Fruit fly (Drosophila melanogaster) whole organism, pupa: Measurements from ENCODE around the gene CG3626.
"Not testable (repeated sequence)": the region's sequence is repeated elsewhere in the genome, so short reads cannot be mapped to it uniquely, and the experiment has no call there.

Experiments used
- CG10348 ChIP-seq: fragments of 200-800 bp; sonication (Bioruptor generic); IDR thresholded peaks from 2 replicates; pipeline ENCODE4 v1.3.6; 2022; ENCODE audit warnings: missing biosample characterization, missing genetic modification characterization
- CG12605 ChIP-seq: fragments of 200-800 bp; sonication (Bioruptor generic); IDR thresholded peaks from 2 replicates; pipeline ENCODE4 v1.3.6; 2022; ENCODE audit warnings: missing biosample characterization, missing genetic modification characterization
- CG13204 ChIP-seq: fragments of 200-800 bp; sonication (Bioruptor generic); optimal IDR thresholded peaks from 2 replicates; lab custom pipeline; 2018; ENCODE audit warnings: missing biosample characterization, mild to moderate bottlenecking, missing genetic modification characterization, moderate library complexity
- CG14655 ChIP-seq: fragments of 200-800 bp; sonication (Bioruptor generic); optimal IDR thresholded peaks from 3 replicates; lab custom pipeline; 2017; ENCODE audit warnings: mild to moderate bottlenecking, missing biosample characterization, missing genetic modification reagents, missing genetic modification characterization
- CG15710 ChIP-seq: fragments of 200-800 bp; sonication (Bioruptor generic); optimal IDR thresholded peaks from 2 replicates; lab custom pipeline; 2018; ENCODE audit warnings: missing biosample characterization, mild to moderate bottlenecking, missing genetic modification characterization, moderate library complexity
- CG17806 ChIP-seq: fragments of 200-800 bp; sonication (Bioruptor generic); optimal IDR thresholded peaks from 2 replicates; lab custom pipeline; 2018; ENCODE audit warnings: missing biosample characterization, mild to moderate bottlenecking, missing genetic modification characterization, moderate library complexity
- CG32121 ChIP-seq: fragments of 200-800 bp; sonication (Bioruptor generic); IDR thresholded peaks from 2 replicates; pipeline ENCODE4 v1.3.6; 2022; ENCODE audit warnings: missing biosample characterization, missing genetic modification characterization
- CG34367 ChIP-seq: fragments of 200-800 bp; sonication (Bioruptor generic); optimal IDR thresholded peaks from 2 replicates; lab custom pipeline; 2018; ENCODE audit warnings: missing biosample characterization, mild to moderate bottlenecking, missing genetic modification characterization
- CG4496 ChIP-seq: fragments of 200-800 bp; sonication (Bioruptor generic); IDR thresholded peaks from 3 replicates; pipeline ENCODE4 v1.3.6; 2022; ENCODE audit warnings: missing biosample characterization, missing genetic modification characterization
- CG8159 ChIP-seq: fragments of 200-800 bp; sonication (Bioruptor generic); optimal IDR thresholded peaks from 3 replicates; lab custom pipeline; 2018; ENCODE audit warnings: missing biosample characterization, mild to moderate bottlenecking, missing genetic modification characterization, moderate library complexity
- CG8301 ChIP-seq: fragments of 200-800 bp; sonication (Bioruptor generic); optimal IDR thresholded peaks from 2 replicates; lab custom pipeline; 2018; ENCODE audit warnings: missing biosample characterization, mild to moderate bottlenecking, missing genetic modification characterization
- CG9948 ChIP-seq: fragments of 200-800 bp; sonication (Bioruptor generic); optimal IDR thresholded peaks from 2 replicates; lab custom pipeline; 2018; ENCODE audit warnings: missing biosample characterization, mild to moderate bottlenecking, missing genetic modification characterization, moderate library complexity
- D1 ChIP-seq: fragments of 200-800 bp; sonication (Bioruptor generic); optimal IDR thresholded peaks from 2 replicates; lab custom pipeline; 2018; ENCODE audit warnings: missing biosample characterization, mild to moderate bottlenecking, missing genetic modification characterization, moderate library complexity
- EcR ChIP-seq: fragments of 200-800 bp; sonication (Bioruptor generic); optimal IDR thresholded peaks from 3 replicates; lab custom pipeline; 2019; ENCODE audit warnings: missing biosample characterization, missing genetic modification characterization, mild to moderate bottlenecking, moderate library complexity, missing genetic modification reagents
- Ets98B ChIP-seq: fragments of 200-800 bp; sonication (Bioruptor generic); IDR thresholded peaks from 2 replicates; pipeline ENCODE4 v1.3.6; 2022; ENCODE audit warnings: missing biosample characterization, missing genetic modification characterization
- Pif1A ChIP-seq: fragments of 200-800 bp; sonication (Bioruptor generic); optimal IDR thresholded peaks from 3 replicates; lab custom pipeline; 2016; ENCODE audit warnings: missing biosample characterization, missing genetic modification characterization
- Pif1B ChIP-seq: fragments of 200-800 bp; sonication (Bioruptor generic); optimal IDR thresholded peaks from 3 replicates; lab custom pipeline; 2016; ENCODE audit warnings: missing biosample characterization, missing genetic modification characterization
- Snoo ChIP-seq: fragments of 200-800 bp; sonication (Bioruptor generic); optimal IDR thresholded peaks from 3 replicates; lab custom pipeline; 2017; ENCODE audit warnings: missing biosample characterization, mild to moderate bottlenecking, missing genetic modification characterization, inconsistent platforms
- fd96Ca ChIP-seq: fragments of 200-800 bp; sonication (Bioruptor generic); IDR thresholded peaks from 3 replicates; pipeline ENCODE4 v1.3.6; 2022; ENCODE audit warnings: missing biosample characterization, missing genetic modification characterization
- gl ChIP-seq: fragments of 200-800 bp; sonication (Bioruptor generic); optimal IDR thresholded peaks from 2 replicates; lab custom pipeline; 2018; ENCODE audit warnings: missing biosample characterization, mild to moderate bottlenecking, missing genetic modification characterization
- rn ChIP-seq: fragments of 200-800 bp; sonication (Bioruptor generic); IDR thresholded peaks from 2 replicates; pipeline ENCODE4 v1.3.6; 2022; ENCODE audit warnings: missing biosample characterization, missing genetic modification characterization

The CG3626 gene

DNA sequence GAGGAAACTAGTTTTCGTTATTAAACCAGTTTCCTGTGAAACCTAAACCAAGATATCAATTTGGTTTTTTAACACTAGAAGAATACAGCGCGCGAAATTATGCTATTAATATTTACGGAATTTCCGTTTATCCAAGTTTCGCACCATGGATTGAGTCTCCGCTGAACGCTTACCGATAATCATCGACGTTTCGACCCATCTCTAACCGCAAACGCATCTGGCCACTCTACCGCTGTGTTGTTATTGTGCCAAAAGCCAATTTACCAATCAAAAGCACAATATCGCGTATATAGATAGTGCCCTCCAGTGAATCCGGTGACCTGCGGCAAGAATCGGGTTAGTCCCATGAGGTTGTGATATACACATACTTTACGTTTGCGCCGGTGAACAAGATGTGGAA, at the start of gene CG3626:
Gene CG3626, plus strand, starts transcription at position 222 of the 400 bp plus-strand sequence.
- no peak for TF ChIP-seq Ets98B (GFP tag; lab: Robert Waterston, UW)
- TF ChIP-seq CG12605 (GFP tag; lab: Robert Waterston, UW): no peak
- no peak for TF ChIP-seq Snoo (tag; lab: Kevin White, UChicago)
- no peak for TF ChIP-seq EcR (GFP tag; lab: Kevin White, UChicago)
- no peak for TF ChIP-seq CG32121 (GFP tag; lab: Robert Waterston, UW)
- no peak for TF ChIP-seq Pif1A (GFP tag; lab: Kevin White, UChicago)
- TF ChIP-seq fd96Ca (GFP tag; lab: Robert Waterston, UW): no peak
- no peak for TF ChIP-seq gl (tag; lab: Kevin White, UChicago)
- no peak for TF ChIP-seq CG17806 (tag; lab: Kevin White, UChicago)
- TF ChIP-seq CG4496 (GFP tag; lab: Robert Waterston, UW): no peak; the same call in 2 of the 3 replicates
- TF ChIP-seq CG8159 (tag; lab: Kevin White, UChicago): no peak
- no peak for TF ChIP-seq CG10348 (GFP tag; lab: Robert Waterston, UW)
- TF ChIP-seq D1 (tag; lab: Kevin White, UChicago): no peak
- no peak for TF ChIP-seq CG13204 (GFP tag; lab: Kevin White, UChicago)
- no peak for TF ChIP-seq CG15710 (tag; lab: Kevin White, UChicago)
- no peak for TF ChIP-seq CG9948
- TF ChIP-seq CG34367 (tag; lab: Kevin White, UChicago): no peak
- TF ChIP-seq CG8301 (tag; lab: Kevin White, UChicago): no peak
- no peak for TF ChIP-seq rn
- no peak for TF ChIP-seq CG14655 (GFP tag; lab: Kevin White, UChicago)

- TF ChIP-seq rn: peak; percentile 55
- TF ChIP-seq CG4496 (GFP tag; lab: Robert Waterston, UW): peak; percentile 70; the same call in 2 of the 3 replicates
- TF ChIP-seq CG12605 (GFP tag; lab: Robert Waterston, UW): peak; percentile 36
- peak; percentile 38; the same call in 1 of the 2 replicates for TF ChIP-seq CG32121 (GFP tag; lab: Robert Waterston, UW)
- peak; percentile 55 for TF ChIP-seq Ets98B (GFP tag; lab: Robert Waterston, UW)
- 0 out of 3 replicates have a peak, but pooled peaks have one; percentile 10 for TF ChIP-seq fd96Ca (GFP tag; lab: Robert Waterston, UW)
Measured at dm6 chrX:4318001-4318400, 48.2 kb upstream of the CG3626 start.

dm6 chrX:4318701-4319100, 47.5 kb upstream of the CG3626 start, which contains the start of gene mei-9:
Gene mei-9 (minus strand): TSS chrX:4318801.
- not testable (repeated sequence) for TF ChIP-seq CG8301 (tag; lab: Kevin White, UChicago); Ets98B (GFP tag; lab: Robert Waterston, UW); fd96Ca (GFP tag; lab: Robert Waterston, UW)

- TF ChIP-seq CG12605 (GFP tag; lab: Robert Waterston, UW); rn; CG34367 (tag; lab: Kevin White, UChicago): not testable (repeated sequence)
Measured at dm6 chrX:4319240-4319639, 47.0 kb upstream of the CG3626 start, which contains the start of gene NO66. Gene NO66 (plus strand): TSS chrX:4319438.

DNA sequence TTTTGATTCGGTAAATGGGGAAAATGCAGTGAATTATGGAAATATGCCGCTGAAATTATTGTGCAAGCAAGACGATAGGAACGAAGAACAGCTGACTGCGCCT, 44.2 kb upstream of the CG3626 start, which contains the start of gene mRpL33:
Gene mRpL33, minus strand, starts transcription at position 101 of the 103 bp plus-strand sequence.
- TF ChIP-seq CG4496 (GFP tag; lab: Robert Waterston, UW) (no peak), gl (tag; lab: Kevin White, UChicago) (no peak), Pif1A (GFP tag; lab: Kevin White, UChicago) (no peak), CG10348 (GFP tag; lab: Robert Waterston, UW) (no peak), Snoo (tag; lab: Kevin White, UChicago) (no peak)

dm6 chrX:4322234-4323210, 43.7 kb upstream of the CG3626 start, which contains the start of gene norpA:
Gene norpA (plus strand): TSS chrX:4322626.
- TF ChIP-seq CG14655 (GFP tag; lab: Kevin White, UChicago) (no peak), Ets98B (GFP tag; lab: Robert Waterston, UW) (peak; percentile 61), CG13204 (GFP tag; lab: Kevin White, UChicago) (no peak), CG9948 (peak; percentile 35), CG12605 (GFP tag; lab: Robert Waterston, UW) (peak; percentile 65), EcR (GFP tag; lab: Kevin White, UChicago) (no peak), Snoo (tag; lab: Kevin White, UChicago) (peak; percentile 29), CG10348 (GFP tag; lab: Robert Waterston, UW) (no peak), CG17806 (tag; lab: Kevin White, UChicago) (peak; percentile 9), CG32121 (GFP tag; lab: Robert Waterston, UW) (no peak; the same call in 1 of the 2 replicates), CG15710 (tag; lab: Kevin White, UChicago) (peak; percentile 10), Pif1A (GFP tag; lab: Kevin White, UChicago) (peak; percentile 59), D1 (tag; lab: Kevin White, UChicago) (peak; percentile 70), fd96Ca (GFP tag; lab: Robert Waterston, UW) (peak; percentile 68; the same call in 2 of the 3 replicates), CG8301 (tag; lab: Kevin White, UChicago) (peak; percentile 46), CG34367 (tag; lab: Kevin White, UChicago) (peak; percentile 41), CG4496 (GFP tag; lab: Robert Waterston, UW) (peak; percentile 55; the same call in 1 of the 3 replicates), gl (tag; lab: Kevin White, UChicago) (peak; percentile 16), Pif1B (GFP tag; lab: Kevin White, UChicago) (peak; percentile 53), rn (no peak), CG8159 (tag; lab: Kevin White, UChicago) (peak; percentile 10)
- TF ChIP-seq, all 21 proteins: peak for 15
